Worm (Caenorhabditis elegans) whole organism, L3 larva: ENCODE data around the gene fbxb-40.
"Not testable (repeated sequence)": the region's sequence is repeated elsewhere in the genome, so short reads cannot be mapped to it uniquely, and the experiment has no call there.

Source experiments
- aly-2 ChIP-seq: fragments of 150-350 bp; optimal IDR thresholded peaks from 2 replicates; lab custom pipeline; 2014; ENCODE audit warnings: missing biosample characterization, missing genetic modification characterization
- ceh-16 ChIP-seq: sonication (generic microtip); optimal IDR thresholded peaks from 2 replicates; lab custom pipeline; 2017; ENCODE audit warnings: missing biosample characterization, missing genetic modification characterization
- ceh-9 ChIP-seq: sonication (generic microtip); optimal IDR thresholded peaks from 2 replicates; lab custom pipeline; 2018; ENCODE audit warnings: missing biosample characterization, missing genetic modification characterization
- fkh-10 ChIP-seq: sonication (generic microtip); optimal IDR thresholded peaks from 2 replicates; lab custom pipeline; 2017; ENCODE audit warnings: missing biosample characterization, missing genetic modification reagents, missing genetic modification characterization
- nfya-1 ChIP-seq: sonication (generic microtip); optimal IDR thresholded peaks from 2 replicates; lab custom pipeline; 2017; ENCODE audit warnings: missing genetic modification characterization, mild to moderate bottlenecking, missing compliant biosample characterization, antibody characterized with exemption, moderate library complexity; ENCODE audit not compliant: insufficient read depth
- nhr-23 ChIP-seq: fragments of 150-350 bp; optimal IDR thresholded peaks from 2 replicates; lab custom pipeline; 2014; ENCODE audit warnings: missing biosample characterization, missing genetic modification reagents, missing genetic modification characterization
- nhr-237 ChIP-seq: fragments of 150-350 bp; optimal IDR thresholded peaks from 2 replicates; lab custom pipeline; 2014; ENCODE audit warnings: missing biosample characterization, missing genetic modification characterization
- nhr-77 ChIP-seq: fragments of 150-350 bp; optimal IDR thresholded peaks from 2 replicates; lab custom pipeline; 2014; ENCODE audit warnings: missing biosample characterization, missing genetic modification characterization
- snpc-4 ChIP-seq: fragments of 150-350 bp; optimal IDR thresholded peaks from 2 replicates; lab custom pipeline; 2014; ENCODE audit warnings: missing biosample characterization, missing genetic modification characterization
- unc-62 ChIP-seq: fragments of 150-350 bp; sonication (generic microtip); optimal IDR thresholded peaks from 4 replicates; lab custom pipeline; 2014; ENCODE audit warnings: missing biosample characterization, missing genetic modification reagents, missing genetic modification characterization
- ztf-4 ChIP-seq: fragments of 150-350 bp; optimal IDR thresholded peaks from 2 replicates; lab custom pipeline; 2014; ENCODE audit warnings: missing biosample characterization, missing genetic modification characterization

Gene fbxb-40

ce11 chrII:1024684-1025083, 25.1 kb downstream of the fbxb-40 start, which contains the start of gene btb-11:
btb-11 (minus strand) TSS chrII:1024784.
- TF ChIP-seq nhr-23 (tag; lab: Kevin White, UChicago); unc-62; aly-2: not testable (repeated sequence)

- TF ChIP-seq snpc-4, nhr-23, nfya-1 (tag; lab: Kevin White, UChicago): not testable (repeated sequence)
Measured at ce11 chrII:1006375-1006774, 43.4 kb downstream of the fbxb-40 start, which contains the start of gene F45D11.14. F45D11.14 (minus strand) TSS chrII:1006475.

ce11 chrII:1001351-1001750, 48.4 kb downstream of the fbxb-40 start, which contains the start of the genes fbxb-30 and F45D11.5:
fbxb-30 (minus strand) TSS chrII:1001451.
F45D11.5 (plus strand) TSS chrII:1001702.
- no peak for TF ChIP-seq ceh-16 (tag; lab: Kevin White, UChicago)
- TF ChIP-seq nhr-237 (tag; lab: Kevin White, UChicago): no peak
- TF ChIP-seq fkh-10 (GFP tag; lab: Kevin White, UChicago): no peak
- TF ChIP-seq ztf-4 (tag; lab: Kevin White, UChicago): no peak

ce11 chrII:999493-999892, 50.3 kb downstream of the fbxb-40 start, which contains the start of gene fbxb-29:
fbxb-29 (minus strand) TSS chrII:999593.
- TF ChIP-seq ceh-9 (tag; lab: Kevin White, UChicago) (no peak), nhr-77 (tag; lab: Kevin White, UChicago) (no peak)
